Fruit fly (Drosophila melanogaster) whole organism, embryonic: ENCODE results near the gene CG8289.

Source experiments
- Bteb2 ChIP-seq: fragments of 200-800 bp; sonication (Bioruptor generic); optimal IDR thresholded peaks from 2 replicates; lab custom pipeline; 2016; ENCODE audit warnings: missing biosample characterization, missing genetic modification characterization
- CG10565 ChIP-seq: fragments of 200-800 bp; sonication (Bioruptor generic); optimal IDR thresholded peaks from 3 replicates; lab custom pipeline; 2016; ENCODE audit warnings: missing biosample characterization, mild to moderate bottlenecking, missing genetic modification characterization
- CG15011 ChIP-seq: fragments of 200-800 bp; sonication (Bioruptor generic); optimal IDR thresholded peaks from 3 replicates; lab custom pipeline; 2018; ENCODE audit warnings: missing biosample characterization, mild to moderate bottlenecking, missing genetic modification characterization
- CG15696 ChIP-seq: fragments of 200-800 bp; sonication (Bioruptor generic); optimal IDR thresholded peaks from 2 replicates; lab custom pipeline; 2019; ENCODE audit warnings: missing biosample characterization, mild to moderate bottlenecking, missing genetic modification characterization, moderate library complexity
- CG17802 ChIP-seq: fragments of 200-800 bp; sonication (Bioruptor generic); optimal IDR thresholded peaks from 2 replicates; lab custom pipeline; 2018; ENCODE audit warnings: missing biosample characterization, mild to moderate bottlenecking, missing genetic modification characterization, moderate library complexity
- CG17829 ChIP-seq: fragments of 200-800 bp; optimal IDR thresholded peaks from 2 replicates; lab custom pipeline; 2019; ENCODE audit warnings: missing biosample characterization, mild to moderate bottlenecking, missing genetic modification characterization, moderate library complexity
- CG32772 ChIP-seq: fragments of 200-800 bp; sonication (Bioruptor generic); IDR thresholded peaks from 2 replicates; pipeline ENCODE4 v1.3.6; 2022; ENCODE audit warnings: missing biosample characterization, missing genetic modification characterization
- CG33557 ChIP-seq: fragments of 200-800 bp; sonication (Bioruptor generic); optimal IDR thresholded peaks from 2 replicates; lab custom pipeline; 2019; ENCODE audit warnings: missing biosample characterization, mild to moderate bottlenecking, missing genetic modification characterization, moderate library complexity
- CG34224 ChIP-seq: fragments of 200-800 bp; sonication (Bioruptor generic); IDR thresholded peaks from 3 replicates; pipeline ENCODE4 v1.3.6; 2022; ENCODE audit warnings: missing biosample characterization, missing genetic modification characterization; ENCODE audit not compliant: partially characterized antibody
- CG4282 ChIP-seq: fragments of 200-800 bp; sonication (Bioruptor generic); optimal IDR thresholded peaks from 2 replicates; lab custom pipeline; 2016; ENCODE audit warnings: missing biosample characterization, missing genetic modification characterization
- CG4360 ChIP-seq: fragments of 200-800 bp; sonication (Bioruptor generic); IDR thresholded peaks from 2 replicates; pipeline ENCODE4 v1.3.6; 2022; ENCODE audit warnings: missing biosample characterization, missing genetic modification characterization
- CG4424 ChIP-seq: fragments of 200-800 bp; sonication (Bioruptor generic); optimal IDR thresholded peaks from 3 replicates; lab custom pipeline; 2016; ENCODE audit warnings: missing biosample characterization, missing genetic modification characterization
- CG6683 ChIP-seq: fragments of 200-800 bp; sonication (Bioruptor generic); optimal IDR thresholded peaks from 2 replicates; lab custom pipeline; 2017; ENCODE audit warnings: missing biosample characterization, mild to moderate bottlenecking, missing genetic modification characterization, missing genetic modification reagents
- CG8089 ChIP-seq: fragments of 200-800 bp; sonication (Bioruptor generic); optimal IDR thresholded peaks from 3 replicates; lab custom pipeline; 2016; ENCODE audit warnings: missing biosample characterization, missing genetic modification characterization
- CG8944 ChIP-seq: fragments of 200-800 bp; sonication (Bioruptor generic); optimal IDR thresholded peaks from 3 replicates; lab custom pipeline; 2016; ENCODE audit warnings: missing biosample characterization, missing genetic modification characterization
- CG9727 ChIP-seq: fragments of 200-800 bp; sonication (Bioruptor generic); optimal IDR thresholded peaks from 3 replicates; lab custom pipeline; 2017; ENCODE audit warnings: missing biosample characterization, mild to moderate bottlenecking, missing genetic modification characterization
- CG9797 ChIP-seq: fragments of 200-800 bp; sonication (Bioruptor generic); optimal IDR thresholded peaks from 3 replicates; lab custom pipeline; 2018; ENCODE audit warnings: missing biosample characterization, mild to moderate bottlenecking, missing genetic modification characterization
- CoRest ChIP-seq: fragments of 200-800 bp; sonication (Bioruptor generic); optimal IDR thresholded peaks from 3 replicates; lab custom pipeline; 2018; ENCODE audit warnings: missing biosample characterization, mild to moderate bottlenecking, missing genetic modification characterization, moderate library complexity
- D19A ChIP-seq: fragments of 200-800 bp; optimal IDR thresholded peaks from 3 replicates; lab custom pipeline; 2019; ENCODE audit warnings: missing biosample characterization, mild to moderate bottlenecking, missing genetic modification characterization, moderate library complexity
- Eip74EF ChIP-seq, 2 experiments: fragments of 200-800 bp in 1 of 2; fragments of >200 bp in 1 of 2; sonication (Bioruptor generic) in 1 of 2; optimal IDR thresholded peaks; 2 replicates each; lab custom pipeline; 2017 to 2019; ENCODE audit warnings: missing biosample characterization in 2 of 2, missing genetic modification characterization in 2 of 2, mild to moderate bottlenecking in 1 of 2, moderate library complexity in 1 of 2
- H2.0 ChIP-seq: fragments of 200-800 bp; sonication (Bioruptor generic); IDR thresholded peaks from 2 replicates; pipeline ENCODE4 v1.3.6; 2022; ENCODE audit warnings: missing biosample characterization, missing genetic modification characterization
- Hr3 ChIP-seq: fragments of 200-800 bp; sonication (Bioruptor generic); optimal IDR thresholded peaks from 3 replicates; lab custom pipeline; 2016; ENCODE audit warnings: missing biosample characterization, missing genetic modification characterization
- MBD-R2 ChIP-seq: fragments of 200-800 bp; sonication (Bioruptor generic); IDR thresholded peaks from 2 replicates; pipeline ENCODE4 v1.3.6; 2022; ENCODE audit warnings: missing biosample characterization, missing genetic modification characterization
- Optix ChIP-seq: fragments of 200-800 bp; sonication (Bioruptor generic); IDR thresholded peaks from 3 replicates; pipeline ENCODE4 v1.3.6; 2022; ENCODE audit warnings: missing biosample characterization, missing genetic modification characterization
- Spps ChIP-seq: fragments of 200-800 bp; sonication (Bioruptor generic); optimal IDR thresholded peaks from 2 replicates; lab custom pipeline; 2018; ENCODE audit warnings: missing biosample characterization, mild to moderate bottlenecking, missing genetic modification characterization
- TFAM ChIP-seq: fragments of 200-800 bp; sonication (Bioruptor generic); optimal IDR thresholded peaks from 2 replicates; lab custom pipeline; 2017; ENCODE audit warnings: missing biosample characterization, missing genetic modification characterization, inconsistent platforms
- Trl ChIP-seq, 3 experiments: fragments of >200 bp in 2 of 3; fragments of 200-800 bp in 1 of 3; sonication (Bioruptor generic) in 1 of 3; optimal IDR thresholded peaks; 2 replicates in 1 of 3; 3 replicates in 2 of 3; lab custom pipeline; 2016 to 2017; ENCODE audit warnings: missing biosample characterization in 1 of 3, missing genetic modification characterization in 1 of 3
- ap ChIP-seq: fragments of 200-800 bp; sonication (Bioruptor generic); IDR thresholded peaks from 2 replicates; pipeline ENCODE4 v1.3.6; 2022; ENCODE audit warnings: missing biosample characterization, missing genetic modification characterization
- bsh ChIP-seq, 2 experiments: fragments of 200-800 bp; sonication (Bioruptor generic); optimal IDR thresholded peaks; 2 replicates each; lab custom pipeline; 2017 to 2018; ENCODE audit warnings: mild to moderate bottlenecking in 2 of 2, missing biosample characterization in 2 of 2, missing genetic modification characterization in 2 of 2, moderate library complexity in 1 of 2
- btn ChIP-seq: fragments of 200-800 bp; sonication (Bioruptor generic); optimal IDR thresholded peaks from 2 replicates; lab custom pipeline; 2016; ENCODE audit warnings: missing biosample characterization, missing genetic modification characterization
- cas ChIP-seq: fragments of 200-800 bp; sonication (Bioruptor generic); IDR thresholded peaks from 2 replicates; pipeline ENCODE4 v1.3.6; 2022; ENCODE audit warnings: missing biosample characterization, missing genetic modification characterization
- chm ChIP-seq: fragments of 200-800 bp; sonication (Bioruptor generic); IDR thresholded peaks from 2 replicates; pipeline ENCODE4 v1.3.6; 2022; ENCODE audit warnings: missing biosample characterization, missing genetic modification characterization
- esg ChIP-seq: fragments of 200-800 bp; sonication (Bioruptor generic); conservative IDR thresholded peaks from 2 replicates; pipeline ENCODE4 v1.3.6; 2022; ENCODE audit warnings: missing biosample characterization, missing genetic modification characterization
- fd102C ChIP-seq: fragments of 200-800 bp; sonication (Bioruptor generic); optimal IDR thresholded peaks from 2 replicates; lab custom pipeline; 2018; ENCODE audit warnings: missing biosample characterization, mild to moderate bottlenecking, missing genetic modification characterization, moderate library complexity
- fd96Cb ChIP-seq: fragments of 200-800 bp; sonication (Bioruptor generic); optimal IDR thresholded peaks from 2 replicates; lab custom pipeline; 2018; ENCODE audit warnings: missing biosample characterization, mild to moderate bottlenecking, missing genetic modification characterization, moderate library complexity
- gro ChIP-seq: fragments of 200-800 bp; sonication (Bioruptor generic); optimal IDR thresholded peaks from 2 replicates; lab custom pipeline; 2016; ENCODE audit warnings: missing biosample characterization, missing genetic modification characterization
- gt ChIP-seq: fragments of 200-800 bp; sonication (Bioruptor generic); IDR thresholded peaks from 2 replicates; pipeline ENCODE4 v1.3.6; 2022; ENCODE audit warnings: missing biosample characterization, missing genetic modification characterization
- inv ChIP-seq: fragments of 200-800 bp; sonication (Bioruptor generic); IDR thresholded peaks from 2 replicates; pipeline ENCODE4 v1.3.6; 2022; ENCODE audit warnings: missing biosample characterization, missing genetic modification characterization; ENCODE audit not compliant: partially characterized antibody
- knrl ChIP-seq: fragments of 200-800 bp; sonication (Bioruptor generic); IDR thresholded peaks from 3 replicates; pipeline ENCODE4 v1.3.6; 2022; ENCODE audit warnings: missing biosample characterization, missing genetic modification characterization; ENCODE audit not compliant: partially characterized antibody
- luna ChIP-seq: fragments of 200-800 bp; sonication (Bioruptor generic); optimal IDR thresholded peaks from 2 replicates; lab custom pipeline; 2016; ENCODE audit warnings: missing biosample characterization, missing genetic modification characterization
- mam ChIP-seq: fragments of 200-800 bp; sonication (Bioruptor generic); optimal IDR thresholded peaks from 3 replicates; lab custom pipeline; 2016; ENCODE audit warnings: missing biosample characterization, missing genetic modification characterization
- mld ChIP-seq: fragments of 200-800 bp; sonication (Bioruptor generic); IDR thresholded peaks from 3 replicates; pipeline ENCODE4 v1.3.6; 2022; ENCODE audit warnings: missing biosample characterization, missing genetic modification characterization; ENCODE audit not compliant: partially characterized antibody
- org-1 ChIP-seq: fragments of 200-800 bp; sonication (Bioruptor generic); optimal IDR thresholded peaks from 2 replicates; lab custom pipeline; 2017; ENCODE audit warnings: missing biosample characterization, missing genetic modification characterization
- pzg ChIP-seq: fragments of 200-800 bp; sonication (Bioruptor generic); optimal IDR thresholded peaks from 3 replicates; lab custom pipeline; 2018; ENCODE audit warnings: missing biosample characterization, mild to moderate bottlenecking, missing genetic modification characterization, moderate library complexity
- salm ChIP-seq: fragments of 200-800 bp; sonication (Bioruptor generic); optimal IDR thresholded peaks from 2 replicates; lab custom pipeline; 2018; ENCODE audit warnings: missing biosample characterization, mild to moderate bottlenecking, missing genetic modification characterization
- sd ChIP-seq: fragments of 200-800 bp; sonication (Bioruptor generic); optimal IDR thresholded peaks from 3 replicates; lab custom pipeline; 2018; ENCODE audit warnings: missing biosample characterization, mild to moderate bottlenecking, missing genetic modification characterization, moderate library complexity
- tio ChIP-seq: fragments of 200-800 bp; sonication (Bioruptor generic); optimal IDR thresholded peaks from 2 replicates; lab custom pipeline; 2017; ENCODE audit warnings: missing biosample characterization, missing genetic modification characterization, inconsistent platforms
- unpg ChIP-seq: fragments of 200-800 bp; sonication (Bioruptor generic); optimal IDR thresholded peaks from 3 replicates; lab custom pipeline; 2018; ENCODE audit warnings: missing biosample characterization, mild to moderate bottlenecking, missing genetic modification characterization, moderate library complexity
- zfh1 ChIP-seq: fragments of 200-800 bp; sonication (Bioruptor generic); IDR thresholded peaks from 3 replicates; pipeline ENCODE4 v1.3.6; 2022; ENCODE audit warnings: missing biosample characterization, missing genetic modification characterization

Gene CG8289

dm6 chrX:17624983-17625401 is 10.9 kb downstream of the CG8289 start (continued):
- TF ChIP-seq CG9727 (GFP tag; lab: Kevin White, UChicago) (peak; percentile 84), cas (GFP tag; lab: Robert Waterston, UW) (0 out of 2 replicates have a peak, but pooled peaks have one; percentile 35), luna (GFP tag; lab: Kevin White, UChicago) (peak; percentile 53), CG17802 (tag; lab: Kevin White, UChicago) (peak; percentile 47), Spps (tag; lab: Kevin White, UChicago) (peak; percentile 15), fd96Cb (tag; lab: Kevin White, UChicago) (peak; percentile 83), Trl (optimal IDR thresholded peaks at IDR 0.05; lab: Kevin White, UChicago) (no peak), Trl (GFP tag; optimal IDR thresholded peaks at IDR 0.05; lab: Kevin White, UChicago) (peak; percentile 52), esg (peak; percentile 77), salm (tag; lab: Kevin White, UChicago) (peak; percentile 92), CG8944 (GFP tag; lab: Kevin White, UChicago) (peak; percentile 68), gt (GFP tag; lab: Robert Waterston, UW) (no peak), Eip74EF (GFP tag; optimal IDR thresholded peaks at IDR 0.05; lab: Kevin White, UChicago) (peak; percentile 0 to 100), CG15011 (GFP tag; lab: Kevin White, UChicago) (peak; percentile 85), mam (GFP tag; lab: Kevin White, UChicago) (peak; percentile 84), CG8089 (GFP tag; lab: Kevin White, UChicago) (peak; percentile 71), CG33557 (peak; percentile 0), MBD-R2 (GFP tag; lab: Robert Waterston, UW) (peak; percentile 58; the same call in 1 of the 2 replicates), TFAM (GFP tag; lab: Kevin White, UChicago) (peak; percentile 13), CG17829 (peak; percentile 84), Optix (GFP tag; lab: Robert Waterston, UW) (peak; percentile 64; the same call in 2 of the 3 replicates), org-1 (peak; percentile 91), inv (GFP tag; lab: Robert Waterston, UW) (no peak), pzg (GFP tag; lab: Kevin White, UChicago) (peak; percentile 9), bsh (GFP tag; optimal IDR thresholded peaks at IDR 0.05; lab: Kevin White, UChicago) (peak; percentile 71 to 82), fd102C (no peak), CG6683 (GFP tag; lab: Kevin White, UChicago) (peak; percentile 77), Hr3 (GFP tag; lab: Kevin White, UChicago) (peak; percentile 66), ap (GFP tag; lab: Robert Waterston, UW) (peak; percentile 54; the same call in 1 of the 2 replicates), CG4360 (peak; percentile 34; the same call in 1 of the 2 replicates), CG4424 (GFP tag; lab: Kevin White, UChicago) (peak; percentile 82), CG4282 (GFP tag; lab: Kevin White, UChicago) (peak; percentile 61), chm (GFP tag; lab: Robert Waterston, UW) (peak; percentile 61), CG15696 (tag; lab: Kevin White, UChicago) (peak; percentile 56), D19A (tag; lab: Kevin White, UChicago) (peak; percentile 82), CG34224 (GFP tag; lab: Robert Waterston, UW) (no peak), tio (GFP tag; lab: Kevin White, UChicago) (peak; percentile 77), knrl (GFP tag; lab: Robert Waterston, UW) (no peak), CG10565 (GFP tag; lab: Kevin White, UChicago) (peak; percentile 15), btn (peak; percentile 47), CG32772 (peak; percentile 74), CG9797 (no peak), unpg (GFP tag; lab: Kevin White, UChicago) (peak; percentile 93), H2.0 (GFP tag; lab: Robert Waterston, UW) (peak; percentile 52), CoRest (peak; percentile 91), mld (GFP tag; lab: Robert Waterston, UW) (no peak), gro (GFP tag; lab: Kevin White, UChicago) (peak; percentile 81), zfh1 (GFP tag; lab: Robert Waterston, UW) (peak; percentile 69; the same call in 2 of the 3 replicates), sd (peak; percentile 71), Bteb2 (GFP tag; lab: Kevin White, UChicago) (peak; percentile 85)
